Fruit fly (Drosophila melanogaster) whole organism, embryonic: ENCODE data around the gene CG13631.
A peak's percentile ranks its signal among the peaks of the same experiment; 100 is the strongest.

Experiments used
- BEAF-32 ChIP-seq: fragments of 200-800 bp; sonication (Bioruptor generic); optimal IDR thresholded peaks from 3 replicates; lab custom pipeline; 2017; ENCODE audit warnings: missing biosample characterization, missing genetic modification characterization, mild to moderate bottlenecking, moderate library complexity, missing genetic modification reagents
- CG10147 ChIP-seq: fragments of 200-800 bp; sonication (Bioruptor generic); optimal IDR thresholded peaks from 2 replicates; lab custom pipeline; 2019; ENCODE audit warnings: missing biosample characterization, mild to moderate bottlenecking, missing genetic modification characterization, moderate library complexity
- CG10321 ChIP-seq: fragments of 200-800 bp; sonication (Bioruptor generic); IDR thresholded peaks from 2 replicates; pipeline ENCODE4 v1.3.6; 2022; ENCODE audit warnings: missing biosample characterization, missing genetic modification characterization
- CG11085 ChIP-seq: fragments of 200-800 bp; sonication (Bioruptor generic); IDR thresholded peaks from 2 replicates; pipeline ENCODE4 v1.3.6; 2022; ENCODE audit warnings: missing biosample characterization, missing genetic modification characterization
- CG11398 ChIP-seq: fragments of 200-800 bp; sonication (Bioruptor generic); optimal IDR thresholded peaks from 2 replicates; lab custom pipeline; 2016; ENCODE audit warnings: missing biosample characterization, missing genetic modification characterization
- CG13424 ChIP-seq: fragments of 200-800 bp; sonication (Bioruptor generic); optimal IDR thresholded peaks from 2 replicates; lab custom pipeline; 2019; ENCODE audit warnings: missing biosample characterization, mild to moderate bottlenecking, missing genetic modification characterization, moderate library complexity
- CG13775 ChIP-seq: fragments of 200-800 bp; sonication (Bioruptor generic); optimal IDR thresholded peaks from 3 replicates; lab custom pipeline; 2017; ENCODE audit warnings: missing biosample characterization, mild to moderate bottlenecking, missing genetic modification characterization
- CG14441 ChIP-seq: fragments of 200-800 bp; sonication (Bioruptor generic); IDR thresholded peaks from 2 replicates; pipeline ENCODE4 v1.3.6; 2022; ENCODE audit warnings: missing biosample characterization, missing genetic modification characterization
- CG14965 ChIP-seq: fragments of 200-800 bp; sonication (Bioruptor generic); optimal IDR thresholded peaks from 2 replicates; lab custom pipeline; 2016; ENCODE audit warnings: missing biosample characterization, missing genetic modification characterization, borderline replicate concordance
- CG1529 ChIP-seq: fragments of 200-800 bp; sonication (Bioruptor generic); optimal IDR thresholded peaks from 3 replicates; lab custom pipeline; 2018; ENCODE audit warnings: missing biosample characterization, missing genetic modification characterization
- CG31388 ChIP-seq: fragments of 200-800 bp; sonication (Bioruptor generic); optimal IDR thresholded peaks from 2 replicates; lab custom pipeline; 2016; ENCODE audit warnings: missing biosample characterization, missing genetic modification characterization
- CG5180 ChIP-seq: fragments of 200-800 bp; sonication (Bioruptor generic); optimal IDR thresholded peaks from 3 replicates; lab custom pipeline; 2017; ENCODE audit warnings: missing biosample characterization, missing genetic modification characterization, mild to moderate bottlenecking, moderate library complexity, missing genetic modification reagents
- CG6683 ChIP-seq: fragments of 200-800 bp; sonication (Bioruptor generic); optimal IDR thresholded peaks from 2 replicates; lab custom pipeline; 2017; ENCODE audit warnings: missing biosample characterization, mild to moderate bottlenecking, missing genetic modification characterization, missing genetic modification reagents
- CG6689 ChIP-seq: fragments of 200-800 bp; sonication (Bioruptor generic); IDR thresholded peaks from 2 replicates; pipeline ENCODE4 v1.3.6; 2022; ENCODE audit warnings: missing biosample characterization, missing genetic modification characterization
- CG8089 ChIP-seq: fragments of 200-800 bp; sonication (Bioruptor generic); optimal IDR thresholded peaks from 3 replicates; lab custom pipeline; 2016; ENCODE audit warnings: missing biosample characterization, missing genetic modification characterization
- CG8388 ChIP-seq: fragments of 200-800 bp; sonication (Bioruptor generic); optimal IDR thresholded peaks from 2 replicates; lab custom pipeline; 2019; ENCODE audit warnings: missing biosample characterization, mild to moderate bottlenecking, missing genetic modification characterization, moderate library complexity
- CTCF ChIP-seq: fragments of 200-800 bp; sonication (Bioruptor generic); optimal IDR thresholded peaks from 2 replicates; lab custom pipeline; 2017; ENCODE audit warnings: missing biosample characterization, mild to moderate bottlenecking, missing genetic modification characterization, moderate library complexity
- D ChIP-seq, 2 experiments: fragments of 200-800 bp in 1 of 2; fragments of >200 bp in 1 of 2; sonication (Bioruptor generic) in 1 of 2; optimal IDR thresholded peaks; 2 replicates in 1 of 2; 3 replicates in 1 of 2; lab custom pipeline; 2017; ENCODE audit warnings: mild to moderate bottlenecking in 1 of 2, missing biosample characterization in 1 of 2, missing genetic modification characterization in 1 of 2, missing genetic modification reagents in 1 of 2
- Doc2 ChIP-seq: fragments of 200-800 bp; sonication (Bioruptor generic); IDR thresholded peaks from 2 replicates; pipeline ENCODE4 v1.3.6; 2022; ENCODE audit warnings: missing biosample characterization, missing genetic modification characterization
- Hmr ChIP-seq: fragments of 200-800 bp; sonication (Bioruptor generic); optimal IDR thresholded peaks from 3 replicates; lab custom pipeline; 2017; ENCODE audit warnings: mild to moderate bottlenecking, missing biosample characterization, missing genetic modification reagents, missing genetic modification characterization
- Meics ChIP-seq: fragments of 200-800 bp; sonication (Bioruptor generic); optimal IDR thresholded peaks from 2 replicates; lab custom pipeline; 2017; ENCODE audit warnings: missing biosample characterization, mild to moderate bottlenecking, missing genetic modification characterization
- Mes4 ChIP-seq: fragments of 200-800 bp; sonication (Bioruptor generic); optimal IDR thresholded peaks from 2 replicates; lab custom pipeline; 2016; ENCODE audit warnings: missing biosample characterization, missing genetic modification characterization
- NC2β ChIP-seq: fragments of 200-800 bp; sonication (Bioruptor generic); optimal IDR thresholded peaks from 2 replicates; lab custom pipeline; 2016; ENCODE audit warnings: missing biosample characterization, missing genetic modification characterization
- Nf-YB ChIP-seq: fragments of 200-800 bp; sonication (Bioruptor generic); optimal IDR thresholded peaks from 3 replicates; lab custom pipeline; 2019; ENCODE audit warnings: missing biosample characterization, mild to moderate bottlenecking, missing genetic modification characterization, moderate library complexity
- NfI ChIP-seq: fragments of 200-800 bp; sonication (Bioruptor generic); optimal IDR thresholded peaks from 3 replicates; lab custom pipeline; 2018; ENCODE audit warnings: missing biosample characterization, mild to moderate bottlenecking, missing genetic modification characterization, moderate library complexity
- PHDP ChIP-seq: fragments of 200-800 bp; sonication (Bioruptor generic); optimal IDR thresholded peaks from 3 replicates; lab custom pipeline; 2018; ENCODE audit warnings: missing biosample characterization, mild to moderate bottlenecking, missing genetic modification characterization, moderate library complexity
- Rx ChIP-seq: fragments of 200-800 bp; sonication (Bioruptor generic); IDR thresholded peaks from 2 replicates; pipeline ENCODE4 v1.3.6; 2022; ENCODE audit warnings: missing biosample characterization, missing genetic modification characterization
- Scr ChIP-seq: fragments of 200-800 bp; sonication (Bioruptor generic); IDR thresholded peaks from 2 replicates; pipeline ENCODE4 v1.3.6; 2022; ENCODE audit warnings: missing biosample characterization, missing genetic modification characterization; ENCODE audit not compliant: partially characterized antibody
- Sry-δ ChIP-seq: fragments of 200-800 bp; sonication (Bioruptor generic); optimal IDR thresholded peaks from 2 replicates; lab custom pipeline; 2016; ENCODE audit warnings: missing biosample characterization, missing genetic modification characterization
- Trl ChIP-seq, 3 experiments: fragments of >200 bp in 2 of 3; fragments of 200-800 bp in 1 of 3; sonication (Bioruptor generic) in 1 of 3; optimal IDR thresholded peaks; 2 replicates in 1 of 3; 3 replicates in 2 of 3; lab custom pipeline; 2016 to 2017; ENCODE audit warnings: missing biosample characterization in 1 of 3, missing genetic modification characterization in 1 of 3
- Xbp1 ChIP-seq: fragments of 200-800 bp; sonication (Bioruptor generic); optimal IDR thresholded peaks from 3 replicates; lab custom pipeline; 2016; ENCODE audit warnings: missing biosample characterization, mild to moderate bottlenecking, missing genetic modification characterization
- abd-A ChIP-seq: fragments of 200-800 bp; sonication (Bioruptor generic); optimal IDR thresholded peaks from 3 replicates; lab custom pipeline; 2019; ENCODE audit warnings: missing biosample characterization, mild to moderate bottlenecking, missing genetic modification characterization, moderate library complexity
- da ChIP-seq: fragments of 200-800 bp; sonication (Bioruptor generic); optimal IDR thresholded peaks from 2 replicates; lab custom pipeline; 2016; ENCODE audit warnings: missing biosample characterization, missing genetic modification characterization
- eyg ChIP-seq: fragments of 200-800 bp; sonication (Bioruptor generic); optimal IDR thresholded peaks from 3 replicates; lab custom pipeline; 2016; ENCODE audit warnings: missing biosample characterization, missing genetic modification characterization
- fd64A ChIP-seq: fragments of 200-800 bp; sonication (Bioruptor generic); optimal IDR thresholded peaks from 3 replicates; lab custom pipeline; 2018; ENCODE audit warnings: missing biosample characterization, mild to moderate bottlenecking, missing genetic modification characterization
- hkb ChIP-seq, 2 experiments: fragments of 200-800 bp in 1 of 2; fragments of >200 bp in 1 of 2; sonication (Bioruptor generic) in 1 of 2; IDR thresholded peaks in 1 of 2; optimal IDR thresholded peaks in 1 of 2; 2 replicates each; pipeline versions ENCODE4 v1.3.6 to Lab custom; 2017 to 2022; ENCODE audit warnings: missing biosample characterization in 1 of 2, missing genetic modification characterization in 1 of 2
- inv ChIP-seq: fragments of 200-800 bp; sonication (Bioruptor generic); IDR thresholded peaks from 2 replicates; pipeline ENCODE4 v1.3.6; 2022; ENCODE audit warnings: missing biosample characterization, missing genetic modification characterization; ENCODE audit not compliant: partially characterized antibody
- jing ChIP-seq: fragments of 200-800 bp; sonication (Bioruptor generic); optimal IDR thresholded peaks from 2 replicates; lab custom pipeline; 2018; ENCODE audit warnings: missing biosample characterization, mild to moderate bottlenecking, missing genetic modification characterization
- lmd ChIP-seq: fragments of 200-800 bp; sonication (Bioruptor generic); IDR thresholded peaks from 2 replicates; pipeline ENCODE4 v1.3.6; 2022; ENCODE audit warnings: missing biosample characterization, missing genetic modification characterization
- lola ChIP-seq, 3 experiments: fragments of >200 bp in 2 of 3; fragments of 200-800 bp in 1 of 3; sonication (Bioruptor generic) in 1 of 3; optimal IDR thresholded peaks; 2 replicates each; lab custom pipeline; 2017 to 2019; ENCODE audit warnings: missing biosample characterization in 3 of 3, missing genetic modification characterization in 3 of 3, mild to moderate bottlenecking in 1 of 3, moderate library complexity in 1 of 3
- odd ChIP-seq: fragments of 200-800 bp; sonication (Bioruptor generic); optimal IDR thresholded peaks from 2 replicates; lab custom pipeline; 2017; ENCODE audit warnings: missing biosample characterization, mild to moderate bottlenecking, missing genetic modification characterization
- pan ChIP-seq, 4 experiments: fragments of >200 bp in 3 of 4; fragments of 200-800 bp in 1 of 4; sonication (Bioruptor generic) in 1 of 4; optimal IDR thresholded peaks in 3 of 4; IDR thresholded peaks in 1 of 4; 2 replicates each; pipeline versions ENCODE4 v1.3.6 to Lab custom; 2017 to 2022; ENCODE audit warnings: missing biosample characterization in 2 of 4, missing genetic modification characterization in 2 of 4, mixed read lengths in 1 of 4
- pros ChIP-seq: fragments of 200-800 bp; sonication (Bioruptor generic); optimal IDR thresholded peaks from 3 replicates; lab custom pipeline; 2019; ENCODE audit warnings: missing biosample characterization, mild to moderate bottlenecking, missing genetic modification characterization, moderate library complexity
- pzg ChIP-seq: fragments of 200-800 bp; sonication (Bioruptor generic); optimal IDR thresholded peaks from 3 replicates; lab custom pipeline; 2018; ENCODE audit warnings: missing biosample characterization, mild to moderate bottlenecking, missing genetic modification characterization, moderate library complexity
- sr ChIP-seq: fragments of 200-800 bp; sonication (Bioruptor generic); IDR thresholded peaks from 3 replicates; pipeline ENCODE4 v1.3.6; 2022; ENCODE audit warnings: missing biosample characterization, missing genetic modification characterization
- tio ChIP-seq: fragments of 200-800 bp; sonication (Bioruptor generic); optimal IDR thresholded peaks from 2 replicates; lab custom pipeline; 2017; ENCODE audit warnings: missing biosample characterization, missing genetic modification characterization, inconsistent platforms
- ttk ChIP-seq: fragments of 200-800 bp; sonication (Bioruptor generic); IDR thresholded peaks from 2 replicates; pipeline ENCODE4 v2.1.2; 2022; ENCODE audit warnings: missing biosample characterization, missing genetic modification characterization

The CG13631 gene

DNA sequence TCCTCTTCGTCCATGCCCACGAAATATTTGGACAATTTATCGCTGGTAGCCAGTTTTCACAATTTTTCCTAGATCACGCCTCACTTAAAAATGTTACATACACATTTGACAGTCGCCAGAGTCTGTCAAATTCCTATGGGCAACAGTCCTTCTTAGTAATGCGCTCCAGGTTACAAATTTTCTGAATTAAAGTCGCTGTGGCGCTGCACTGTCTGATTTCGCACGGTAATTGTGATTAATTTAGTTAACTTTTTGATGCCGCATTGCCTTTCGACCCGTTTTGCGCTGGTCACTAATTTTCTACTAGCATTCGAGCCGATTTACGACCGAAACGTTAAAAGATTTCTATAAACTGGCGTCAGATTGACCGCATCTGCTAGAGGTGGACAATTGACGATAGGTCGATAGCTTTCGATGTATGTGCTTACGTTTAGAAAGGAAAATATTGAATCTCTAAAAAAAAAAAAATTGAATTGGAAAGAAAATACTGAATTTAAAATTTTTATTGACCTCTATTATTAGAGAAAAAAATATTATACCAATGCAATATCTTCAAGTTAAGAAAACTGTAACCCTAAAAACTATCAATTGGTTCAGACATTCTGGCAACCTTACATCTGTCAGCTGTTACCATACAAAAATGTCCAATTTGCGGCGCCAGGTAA is 44.6 kb downstream of the CG13631 start, which contains the start of the genes lili and CG34150 (continued):
- TF ChIP-seq lmd (GFP tag; lab: Robert Waterston, UW) (peak; percentile 61; the same call in 1 of the 2 replicates), CG31388 (peak; percentile 77), tio (GFP tag; lab: Kevin White, UChicago) (peak; percentile 54), Meics (GFP tag; lab: Kevin White, UChicago) (peak; percentile 52), Xbp1 (peak; percentile 84), lola (GFP tag; optimal IDR thresholded peaks at IDR 0.05; lab: Kevin White, UChicago) (peak in 1 of 3 experiments; percentile 74), CG14965 (GFP tag; lab: Kevin White, UChicago) (no peak), CG10321 (GFP tag; lab: Robert Waterston, UW) (no peak), Rx (GFP tag; lab: Robert Waterston, UW) (no peak), CG11398 (GFP tag; lab: Kevin White, UChicago) (no peak), CG13775 (GFP tag; lab: Kevin White, UChicago) (peak; percentile 72), hkb (optimal IDR thresholded peaks at IDR 0.05; lab: Kevin White, UChicago) (peak; percentile 19), hkb (GFP tag; IDR thresholded peaks at IDR 0.05; lab: Robert Waterston, UW) (peak; percentile 69), Mes4 (peak; percentile 56), Hmr (GFP tag; lab: Kevin White, UChicago) (peak; percentile 58), CG14441 (GFP tag; lab: Robert Waterston, UW) (peak; percentile 62; the same call in 1 of the 2 replicates), PHDP (tag; lab: Kevin White, UChicago) (peak; percentile 77), CG5180 (GFP tag; lab: Kevin White, UChicago) (no peak), eyg (GFP tag; lab: Kevin White, UChicago) (no peak), fd64A (no peak), CTCF (GFP tag; lab: Kevin White, UChicago) (peak; percentile 38), Trl (optimal IDR thresholded peaks at IDR 0.05; lab: Kevin White, UChicago) (no peak), Trl (GFP tag; optimal IDR thresholded peaks at IDR 0.05; lab: Kevin White, UChicago) (peak; percentile 80), sr (GFP tag; lab: Robert Waterston, UW) (no peak), Sry-δ (GFP tag; lab: Kevin White, UChicago) (peak; percentile 95), Nf-YB (GFP tag; lab: Kevin White, UChicago) (peak; percentile 60), CG11085 (GFP tag; lab: Robert Waterston, UW) (peak; percentile 62), D (optimal IDR thresholded peaks at IDR 0.05; lab: Kevin White, UChicago) (no peak), D (GFP tag; optimal IDR thresholded peaks at IDR 0.05; lab: Kevin White, UChicago) (no peak), NC2β (peak; percentile 62), NfI (GFP tag; lab: Kevin White, UChicago) (peak; percentile 69), da (peak; percentile 22), CG1529 (GFP tag; lab: Kevin White, UChicago) (peak; percentile 46), abd-A (no peak), inv (GFP tag; lab: Robert Waterston, UW) (peak; percentile 73), BEAF-32 (GFP tag; lab: Kevin White, UChicago) (peak; percentile 83), odd (GFP tag; lab: Kevin White, UChicago) (no peak), CG8388 (GFP tag; lab: Kevin White, UChicago) (peak; percentile 55), Doc2 (GFP tag; lab: Robert Waterston, UW) (no peak), CG6689 (peak; percentile 80), pan (optimal IDR thresholded peaks at IDR 0.05; lab: Kevin White, UChicago) (no peak), pan (GFP tag; optimal IDR thresholded peaks at IDR 0.05 in 1 of 2, IDR thresholded peaks at IDR 0.05 in 1 of 2) (peak in 1 of 2 experiments; percentile 67), CG13424 (tag; lab: Kevin White, UChicago) (peak; percentile 89), jing (no peak), CG6683 (GFP tag; lab: Kevin White, UChicago) (no peak), CG10147 (GFP tag; lab: Kevin White, UChicago) (peak; percentile 70), pzg (peak; percentile 60), Scr (GFP tag; lab: Robert Waterston, UW) (peak; percentile 84), pros (GFP tag; lab: Kevin White, UChicago) (no peak), ttk (GFP tag; lab: Robert Waterston, UW) (0 out of 2 replicates have a peak, but pooled peaks have one; percentile 47), CG8089 (GFP tag; lab: Kevin White, UChicago) (peak; percentile 57)
